Fruit fly (Drosophila melanogaster) whole organism, embryonic: ENCODE measurements around the gene KdelR.
A peak's percentile ranks its signal among the peaks of the same experiment; 100 is the strongest.

Experiments
- CG10565 ChIP-seq: fragments of 200-800 bp; sonication (Bioruptor generic); optimal IDR thresholded peaks from 3 replicates; lab custom pipeline; 2016; ENCODE audit warnings: missing biosample characterization, mild to moderate bottlenecking, missing genetic modification characterization
- CG10654 ChIP-seq: fragments of 200-800 bp; sonication (Bioruptor generic); optimal IDR thresholded peaks from 2 replicates; lab custom pipeline; 2016; ENCODE audit warnings: missing biosample characterization, missing genetic modification characterization
- CG12299 ChIP-seq: fragments of 200-800 bp; sonication (Bioruptor generic); optimal IDR thresholded peaks from 2 replicates; lab custom pipeline; 2018; ENCODE audit warnings: missing biosample characterization, mild to moderate bottlenecking, missing genetic modification characterization
- CG14441 ChIP-seq: fragments of 200-800 bp; sonication (Bioruptor generic); IDR thresholded peaks from 2 replicates; pipeline ENCODE4 v1.3.6; 2022; ENCODE audit warnings: missing biosample characterization, missing genetic modification characterization
- CG3065 ChIP-seq: fragments of 200-800 bp; sonication (Bioruptor generic); optimal IDR thresholded peaks from 2 replicates; lab custom pipeline; 2016; ENCODE audit warnings: missing biosample characterization, missing genetic modification characterization
- CG32772 ChIP-seq: fragments of 200-800 bp; sonication (Bioruptor generic); IDR thresholded peaks from 2 replicates; pipeline ENCODE4 v1.3.6; 2022; ENCODE audit warnings: missing biosample characterization, missing genetic modification characterization
- CG4328 ChIP-seq: fragments of 200-800 bp; sonication (Bioruptor generic); optimal IDR thresholded peaks from 3 replicates; lab custom pipeline; 2017; ENCODE audit warnings: missing biosample characterization, missing genetic modification reagents, missing genetic modification characterization
- CG4404 ChIP-seq: fragments of 200-800 bp; sonication (Bioruptor generic); IDR thresholded peaks from 2 replicates; pipeline ENCODE4 v1.3.6; 2022; ENCODE audit warnings: missing biosample characterization, missing genetic modification characterization
- CG4617 ChIP-seq: fragments of 200-800 bp; sonication (Bioruptor generic); optimal IDR thresholded peaks from 3 replicates; lab custom pipeline; 2016; ENCODE audit warnings: missing biosample characterization, missing genetic modification characterization, borderline replicate concordance
- CG6654 ChIP-seq: fragments of 200-800 bp; sonication (Bioruptor generic); optimal IDR thresholded peaks from 2 replicates; lab custom pipeline; 2017; ENCODE audit warnings: missing biosample characterization, mild to moderate bottlenecking, missing genetic modification characterization
- CG7839 ChIP-seq: fragments of 200-800 bp; sonication (Bioruptor generic); optimal IDR thresholded peaks from 3 replicates; lab custom pipeline; 2018; ENCODE audit warnings: missing biosample characterization, mild to moderate bottlenecking, missing genetic modification characterization, moderate library complexity
- CG8281 ChIP-seq: fragments of 200-800 bp; sonication (Bioruptor generic); optimal IDR thresholded peaks from 2 replicates; lab custom pipeline; 2018; ENCODE audit warnings: missing biosample characterization, mild to moderate bottlenecking, missing genetic modification characterization, moderate library complexity
- CG9609 ChIP-seq: fragments of 200-800 bp; sonication (Bioruptor generic); optimal IDR thresholded peaks from 3 replicates; lab custom pipeline; 2016; ENCODE audit warnings: missing biosample characterization, missing genetic modification characterization
- CG9727 ChIP-seq: fragments of 200-800 bp; sonication (Bioruptor generic); optimal IDR thresholded peaks from 3 replicates; lab custom pipeline; 2017; ENCODE audit warnings: missing biosample characterization, mild to moderate bottlenecking, missing genetic modification characterization
- CTCF ChIP-seq: fragments of 200-800 bp; sonication (Bioruptor generic); optimal IDR thresholded peaks from 2 replicates; lab custom pipeline; 2017; ENCODE audit warnings: missing biosample characterization, mild to moderate bottlenecking, missing genetic modification characterization, moderate library complexity
- GATAe ChIP-seq: fragments of 200-800 bp; sonication (Bioruptor generic); conservative IDR thresholded peaks from 2 replicates; pipeline ENCODE4 v1.3.6; 2022; ENCODE audit warnings: missing biosample characterization, missing genetic modification characterization
- Hr78 ChIP-seq, 2 experiments: fragments of 200-800 bp in 1 of 2; fragments of >200 bp in 1 of 2; sonication (Bioruptor generic) in 1 of 2; optimal IDR thresholded peaks; 2 replicates each; lab custom pipeline; 2017 to 2019; ENCODE audit warnings: missing biosample characterization in 2 of 2, missing genetic modification characterization in 2 of 2, mild to moderate bottlenecking in 1 of 2, moderate library complexity in 1 of 2
- Med ChIP-seq: fragments of 200-800 bp; sonication (Bioruptor generic); peaks from one replicate; lab custom pipeline; 2016; ENCODE audit warnings: missing biosample characterization, missing genetic modification characterization, mild to moderate bottlenecking, inconsistent platforms, moderate library complexity
- Mes4 ChIP-seq: fragments of 200-800 bp; sonication (Bioruptor generic); optimal IDR thresholded peaks from 2 replicates; lab custom pipeline; 2016; ENCODE audit warnings: missing biosample characterization, missing genetic modification characterization
- NK7.1 ChIP-seq: fragments of 200-800 bp; sonication (Bioruptor generic); optimal IDR thresholded peaks from 3 replicates; lab custom pipeline; 2016; ENCODE audit warnings: missing biosample characterization, missing genetic modification characterization
- Nf-YC ChIP-seq: fragments of 200-800 bp; optimal IDR thresholded peaks from 3 replicates; lab custom pipeline; 2019; ENCODE audit warnings: missing biosample characterization, mild to moderate bottlenecking, missing genetic modification characterization, moderate library complexity
- Pdp1 ChIP-seq, 2 experiments: fragments of 200-800 bp; sonication (Bioruptor generic); optimal IDR thresholded peaks; 3 replicates each; lab custom pipeline; 2016; ENCODE audit warnings: missing biosample characterization in 2 of 2, missing genetic modification characterization in 2 of 2, mild to moderate bottlenecking in 1 of 2, moderate library complexity in 1 of 2
- Sry-δ ChIP-seq: fragments of 200-800 bp; sonication (Bioruptor generic); optimal IDR thresholded peaks from 2 replicates; lab custom pipeline; 2016; ENCODE audit warnings: missing biosample characterization, missing genetic modification characterization
- Xrp1 ChIP-seq: fragments of 200-800 bp; sonication (Bioruptor generic); IDR thresholded peaks from 2 replicates; pipeline ENCODE4 v1.3.6; 2022; ENCODE audit warnings: missing biosample characterization, missing genetic modification characterization
- YL-1 ChIP-seq: fragments of 200-800 bp; sonication (Bioruptor generic); optimal IDR thresholded peaks from 3 replicates; lab custom pipeline; 2017; ENCODE audit warnings: missing biosample characterization, mild to moderate bottlenecking, missing genetic modification characterization
- bigmax ChIP-seq: fragments of 200-800 bp; sonication (Bioruptor generic); optimal IDR thresholded peaks from 2 replicates; lab custom pipeline; 2018; ENCODE audit warnings: missing biosample characterization, mild to moderate bottlenecking, missing genetic modification characterization
- btn ChIP-seq: fragments of 200-800 bp; sonication (Bioruptor generic); optimal IDR thresholded peaks from 2 replicates; lab custom pipeline; 2016; ENCODE audit warnings: missing biosample characterization, missing genetic modification characterization
- cad ChIP-seq: fragments of >200 bp; optimal IDR thresholded peaks from 2 replicates; lab custom pipeline; 2017; ENCODE audit warnings: missing biosample characterization, missing genetic modification characterization
- corto ChIP-seq: fragments of 200-800 bp; sonication (Bioruptor generic); optimal IDR thresholded peaks from 2 replicates; lab custom pipeline; 2016; ENCODE audit warnings: missing biosample characterization, mild to moderate bottlenecking, missing genetic modification characterization, moderate library complexity
- croc ChIP-seq: fragments of 200-800 bp; sonication (Bioruptor generic); conservative IDR thresholded peaks from 3 replicates; pipeline ENCODE4 v1.3.6; 2022; ENCODE audit warnings: missing biosample characterization, missing genetic modification characterization
- ems ChIP-seq: fragments of 200-800 bp; sonication (Bioruptor generic); optimal IDR thresholded peaks from 3 replicates; lab custom pipeline; 2016; ENCODE audit warnings: missing biosample characterization, missing genetic modification characterization
- fd64A ChIP-seq: fragments of 200-800 bp; sonication (Bioruptor generic); optimal IDR thresholded peaks from 3 replicates; lab custom pipeline; 2018; ENCODE audit warnings: missing biosample characterization, mild to moderate bottlenecking, missing genetic modification characterization
- grau ChIP-seq: fragments of 200-800 bp; optimal IDR thresholded peaks from 3 replicates; lab custom pipeline; 2019; ENCODE audit warnings: missing biosample characterization, mild to moderate bottlenecking, missing genetic modification characterization, moderate library complexity
- hb ChIP-seq: fragments of 200-800 bp; sonication (Bioruptor generic); IDR thresholded peaks from 3 replicates; pipeline ENCODE4 v1.3.6; 2022; ENCODE audit warnings: missing biosample characterization, missing genetic modification characterization; ENCODE audit not compliant: partially characterized antibody
- her ChIP-seq: fragments of 200-800 bp; sonication (Bioruptor generic); optimal IDR thresholded peaks from 2 replicates; lab custom pipeline; 2016; ENCODE audit warnings: missing biosample characterization, missing genetic modification characterization
- kay ChIP-seq: fragments of 200-800 bp; sonication (Bioruptor generic); optimal IDR thresholded peaks from 2 replicates; lab custom pipeline; 2016; ENCODE audit warnings: missing biosample characterization, missing genetic modification characterization
- lmd ChIP-seq: fragments of 200-800 bp; sonication (Bioruptor generic); IDR thresholded peaks from 2 replicates; pipeline ENCODE4 v1.3.6; 2022; ENCODE audit warnings: missing biosample characterization, missing genetic modification characterization
- lola ChIP-seq, 3 experiments: fragments of >200 bp in 2 of 3; fragments of 200-800 bp in 1 of 3; sonication (Bioruptor generic) in 1 of 3; optimal IDR thresholded peaks; 2 replicates each; lab custom pipeline; 2017 to 2019; ENCODE audit warnings: missing biosample characterization in 3 of 3, missing genetic modification characterization in 3 of 3, mild to moderate bottlenecking in 1 of 3, moderate library complexity in 1 of 3
- pita ChIP-seq: fragments of 200-800 bp; sonication (Bioruptor generic); optimal IDR thresholded peaks from 2 replicates; lab custom pipeline; 2017; ENCODE audit warnings: missing biosample characterization, mild to moderate bottlenecking, missing genetic modification characterization
- pnt ChIP-seq: fragments of 200-800 bp; sonication (Bioruptor generic); optimal IDR thresholded peaks from 3 replicates; lab custom pipeline; 2016; ENCODE audit warnings: missing biosample characterization, missing genetic modification characterization
- ranshi ChIP-seq: fragments of 200-800 bp; sonication (Bioruptor generic); IDR thresholded peaks from 2 replicates; pipeline ENCODE4 v1.3.6; 2022; ENCODE audit warnings: missing biosample characterization, missing genetic modification characterization
- repo ChIP-seq: fragments of 200-800 bp; sonication (Bioruptor generic); optimal IDR thresholded peaks from 2 replicates; lab custom pipeline; 2016; ENCODE audit warnings: missing biosample characterization, missing genetic modification characterization
- rib ChIP-seq: fragments of 200-800 bp; sonication (Bioruptor generic); IDR thresholded peaks from 2 replicates; pipeline ENCODE4 v1.3.6; 2022; ENCODE audit warnings: missing biosample characterization, missing genetic modification characterization
- salm ChIP-seq: fragments of 200-800 bp; sonication (Bioruptor generic); optimal IDR thresholded peaks from 2 replicates; lab custom pipeline; 2018; ENCODE audit warnings: missing biosample characterization, mild to moderate bottlenecking, missing genetic modification characterization
- sr ChIP-seq: fragments of 200-800 bp; sonication (Bioruptor generic); IDR thresholded peaks from 3 replicates; pipeline ENCODE4 v1.3.6; 2022; ENCODE audit warnings: missing biosample characterization, missing genetic modification characterization
- tap ChIP-seq: fragments of 200-800 bp; optimal IDR thresholded peaks from 3 replicates; lab custom pipeline; 2019; ENCODE audit warnings: missing biosample characterization, mild to moderate bottlenecking, missing genetic modification characterization, moderate library complexity
- tx ChIP-seq: fragments of 200-800 bp; sonication (Bioruptor generic); optimal IDR thresholded peaks from 2 replicates; lab custom pipeline; 2016; ENCODE audit warnings: missing biosample characterization, missing genetic modification characterization
- unpg ChIP-seq: fragments of 200-800 bp; sonication (Bioruptor generic); optimal IDR thresholded peaks from 3 replicates; lab custom pipeline; 2018; ENCODE audit warnings: missing biosample characterization, mild to moderate bottlenecking, missing genetic modification characterization, moderate library complexity
- usp ChIP-seq: fragments of >200 bp; optimal IDR thresholded peaks from 2 replicates; lab custom pipeline; 2017; ENCODE audit warnings: missing biosample characterization, missing genetic modification characterization

Gene KdelR

DNA sequence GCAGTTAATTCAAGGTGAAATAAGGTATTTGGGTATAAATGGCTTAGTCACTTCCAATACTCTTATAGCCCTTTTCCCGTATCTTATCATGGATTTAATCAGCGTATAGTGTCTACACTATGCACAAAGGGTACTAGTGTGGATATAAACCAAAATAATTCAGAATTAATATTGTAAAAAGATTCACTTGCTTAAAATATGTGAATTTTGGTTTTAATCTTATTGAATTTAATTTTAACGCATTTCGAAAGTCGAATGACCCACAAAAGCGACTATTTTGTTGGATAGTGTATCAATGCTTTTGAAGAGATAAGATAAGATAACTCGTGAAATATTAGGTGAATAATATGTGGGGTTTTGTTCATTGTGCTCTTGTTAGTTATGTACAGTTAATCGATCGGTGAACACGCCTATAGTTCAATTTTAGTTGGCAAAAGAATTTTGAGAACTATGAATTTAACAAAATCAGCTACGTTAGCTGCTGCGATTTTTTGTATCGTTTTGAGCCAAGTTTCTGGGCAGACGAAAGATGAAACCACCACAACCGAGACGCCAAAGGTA lies 44.7 kb upstream of the KdelR start, which contains the start of gene CG5096 (continued):
- TF ChIP-seq pnt (GFP tag; lab: Kevin White, UChicago) (peak; percentile 71), hb (GFP tag; lab: Robert Waterston, UW) (no peak), CG12299 (tag; lab: Kevin White, UChicago) (peak; percentile 90), NK7.1 (GFP tag; lab: Kevin White, UChicago) (peak; percentile 52), Med (peak; percentile 97), ranshi (peak; percentile 91; the same call in 1 of the 2 replicates), rib (GFP tag; lab: Robert Waterston, UW) (peak; percentile 86), ems (peak; percentile 81), Mes4 (GFP tag; lab: Kevin White, UChicago) (peak; percentile 29), Hr78 (GFP tag; optimal IDR thresholded peaks at IDR 0.05; lab: Kevin White, UChicago) (no peak), Pdp1 (GFP tag; optimal IDR thresholded peaks at IDR 0.05; lab: Kevin White, UChicago) (peak; percentile 78 to 79), CG3065 (peak; percentile 32), sr (GFP tag; lab: Robert Waterston, UW) (no peak; the same call in 2 of the 3 replicates), Sry-δ (GFP tag; lab: Kevin White, UChicago) (peak; percentile 38), croc (GFP tag; lab: Robert Waterston, UW) (no peak), btn (GFP tag; lab: Kevin White, UChicago) (peak; percentile 41), repo (peak; percentile 39), cad (no peak), corto (GFP tag; lab: Kevin White, UChicago) (peak; percentile 27), kay (peak; percentile 86), lola (GFP tag; optimal IDR thresholded peaks at IDR 0.05; lab: Kevin White, UChicago) (peak in 1 of 3 experiments; percentile 58), CG10565 (no peak), CG6654 (GFP tag; lab: Kevin White, UChicago) (peak; percentile 64), her (GFP tag; lab: Kevin White, UChicago) (peak; percentile 82), bigmax (peak; percentile 40), CG9609 (GFP tag; lab: Kevin White, UChicago) (peak; percentile 53), tap (tag; lab: Kevin White, UChicago) (peak; percentile 94), CG4404 (no peak), CTCF (GFP tag; lab: Kevin White, UChicago) (peak; percentile 7), CG10654 (peak; percentile 67), YL-1 (GFP tag; lab: Kevin White, UChicago) (peak; percentile 35), CG9727 (peak; percentile 79), CG8281 (tag; lab: Kevin White, UChicago) (peak; percentile 72), pita (GFP tag; lab: Kevin White, UChicago) (no peak), fd64A (GFP tag; lab: Kevin White, UChicago) (no peak), Nf-YC (tag; lab: Kevin White, UChicago) (peak; percentile 69), lmd (GFP tag; lab: Robert Waterston, UW) (peak; percentile 86), usp (GFP tag; lab: Kevin White, UChicago) (no peak), unpg (peak; percentile 92), CG7839 (tag; lab: Kevin White, UChicago) (peak; percentile 94), salm (peak; percentile 87), CG4617 (peak; percentile 45), CG14441 (peak; percentile 92), grau (tag; lab: Kevin White, UChicago) (peak; percentile 93), GATAe (peak; percentile 100), CG4328 (GFP tag; lab: Kevin White, UChicago) (peak; percentile 62), Xrp1 (peak; percentile 89), tx (GFP tag; lab: Kevin White, UChicago) (peak; percentile 65), CG32772 (peak; percentile 79)
- TF ChIP-seq, all 482 proteins: peak for 368
